Fruit fly (Drosophila melanogaster) whole organism, pupa: ENCODE measurements around the gene CG5541.
A peak's percentile ranks its signal among the peaks of the same experiment; 100 is the strongest.

Experiments used
- CG10348 ChIP-seq: fragments of 200-800 bp; sonication (Bioruptor generic); IDR thresholded peaks from 2 replicates; pipeline ENCODE4 v1.3.6; 2022; ENCODE audit warnings: missing biosample characterization, missing genetic modification characterization
- CG12605 ChIP-seq: fragments of 200-800 bp; sonication (Bioruptor generic); IDR thresholded peaks from 2 replicates; pipeline ENCODE4 v1.3.6; 2022; ENCODE audit warnings: missing biosample characterization, missing genetic modification characterization
- CG13204 ChIP-seq: fragments of 200-800 bp; sonication (Bioruptor generic); optimal IDR thresholded peaks from 2 replicates; lab custom pipeline; 2018; ENCODE audit warnings: missing biosample characterization, mild to moderate bottlenecking, missing genetic modification characterization, moderate library complexity
- CG14655 ChIP-seq: fragments of 200-800 bp; sonication (Bioruptor generic); optimal IDR thresholded peaks from 3 replicates; lab custom pipeline; 2017; ENCODE audit warnings: mild to moderate bottlenecking, missing biosample characterization, missing genetic modification reagents, missing genetic modification characterization
- CG15710 ChIP-seq: fragments of 200-800 bp; sonication (Bioruptor generic); optimal IDR thresholded peaks from 2 replicates; lab custom pipeline; 2018; ENCODE audit warnings: missing biosample characterization, mild to moderate bottlenecking, missing genetic modification characterization, moderate library complexity
- CG17806 ChIP-seq: fragments of 200-800 bp; sonication (Bioruptor generic); optimal IDR thresholded peaks from 2 replicates; lab custom pipeline; 2018; ENCODE audit warnings: missing biosample characterization, mild to moderate bottlenecking, missing genetic modification characterization, moderate library complexity
- CG32121 ChIP-seq: fragments of 200-800 bp; sonication (Bioruptor generic); IDR thresholded peaks from 2 replicates; pipeline ENCODE4 v1.3.6; 2022; ENCODE audit warnings: missing biosample characterization, missing genetic modification characterization
- CG34367 ChIP-seq: fragments of 200-800 bp; sonication (Bioruptor generic); optimal IDR thresholded peaks from 2 replicates; lab custom pipeline; 2018; ENCODE audit warnings: missing biosample characterization, mild to moderate bottlenecking, missing genetic modification characterization
- CG4496 ChIP-seq: fragments of 200-800 bp; sonication (Bioruptor generic); IDR thresholded peaks from 3 replicates; pipeline ENCODE4 v1.3.6; 2022; ENCODE audit warnings: missing biosample characterization, missing genetic modification characterization
- CG8159 ChIP-seq: fragments of 200-800 bp; sonication (Bioruptor generic); optimal IDR thresholded peaks from 3 replicates; lab custom pipeline; 2018; ENCODE audit warnings: missing biosample characterization, mild to moderate bottlenecking, missing genetic modification characterization, moderate library complexity
- CG8301 ChIP-seq: fragments of 200-800 bp; sonication (Bioruptor generic); optimal IDR thresholded peaks from 2 replicates; lab custom pipeline; 2018; ENCODE audit warnings: missing biosample characterization, mild to moderate bottlenecking, missing genetic modification characterization
- CG9948 ChIP-seq: fragments of 200-800 bp; sonication (Bioruptor generic); optimal IDR thresholded peaks from 2 replicates; lab custom pipeline; 2018; ENCODE audit warnings: missing biosample characterization, mild to moderate bottlenecking, missing genetic modification characterization, moderate library complexity
- D1 ChIP-seq: fragments of 200-800 bp; sonication (Bioruptor generic); optimal IDR thresholded peaks from 2 replicates; lab custom pipeline; 2018; ENCODE audit warnings: missing biosample characterization, mild to moderate bottlenecking, missing genetic modification characterization, moderate library complexity
- EcR ChIP-seq: fragments of 200-800 bp; sonication (Bioruptor generic); optimal IDR thresholded peaks from 3 replicates; lab custom pipeline; 2019; ENCODE audit warnings: missing biosample characterization, missing genetic modification characterization, mild to moderate bottlenecking, moderate library complexity, missing genetic modification reagents
- Ets98B ChIP-seq: fragments of 200-800 bp; sonication (Bioruptor generic); IDR thresholded peaks from 2 replicates; pipeline ENCODE4 v1.3.6; 2022; ENCODE audit warnings: missing biosample characterization, missing genetic modification characterization
- Pif1A ChIP-seq: fragments of 200-800 bp; sonication (Bioruptor generic); optimal IDR thresholded peaks from 3 replicates; lab custom pipeline; 2016; ENCODE audit warnings: missing biosample characterization, missing genetic modification characterization
- Pif1B ChIP-seq: fragments of 200-800 bp; sonication (Bioruptor generic); optimal IDR thresholded peaks from 3 replicates; lab custom pipeline; 2016; ENCODE audit warnings: missing biosample characterization, missing genetic modification characterization
- Snoo ChIP-seq: fragments of 200-800 bp; sonication (Bioruptor generic); optimal IDR thresholded peaks from 3 replicates; lab custom pipeline; 2017; ENCODE audit warnings: missing biosample characterization, mild to moderate bottlenecking, missing genetic modification characterization, inconsistent platforms
- fd96Ca ChIP-seq: fragments of 200-800 bp; sonication (Bioruptor generic); IDR thresholded peaks from 3 replicates; pipeline ENCODE4 v1.3.6; 2022; ENCODE audit warnings: missing biosample characterization, missing genetic modification characterization
- gl ChIP-seq: fragments of 200-800 bp; sonication (Bioruptor generic); optimal IDR thresholded peaks from 2 replicates; lab custom pipeline; 2018; ENCODE audit warnings: missing biosample characterization, mild to moderate bottlenecking, missing genetic modification characterization
- rn ChIP-seq: fragments of 200-800 bp; sonication (Bioruptor generic); IDR thresholded peaks from 2 replicates; pipeline ENCODE4 v1.3.6; 2022; ENCODE audit warnings: missing biosample characterization, missing genetic modification characterization

CG5541 gene

dm6 chrX:15070137-15070536 is 26.2 kb downstream of the CG5541 start:
- TF ChIP-seq EcR (GFP tag; lab: Kevin White, UChicago) (no peak), CG8301 (no peak)

dm6 chrX:15070811-15071479 is 27.0 kb downstream of the CG5541 start:
- TF ChIP-seq fd96Ca (GFP tag; lab: Robert Waterston, UW) (peak; percentile 29; the same call in 1 of the 3 replicates), CG14655 (GFP tag; lab: Kevin White, UChicago) (peak; percentile 11), CG8301 (peak; percentile 25), CG8159 (peak; percentile 37), CG34367 (tag; lab: Kevin White, UChicago) (peak; percentile 12), CG15710 (tag; lab: Kevin White, UChicago) (peak; percentile 29), gl (tag; lab: Kevin White, UChicago) (peak; percentile 23), CG13204 (GFP tag; lab: Kevin White, UChicago) (no peak), CG12605 (no peak), CG17806 (tag; lab: Kevin White, UChicago) (no peak), Pif1A (GFP tag; lab: Kevin White, UChicago) (peak; percentile 43), EcR (GFP tag; lab: Kevin White, UChicago) (peak; percentile 62), D1 (tag; lab: Kevin White, UChicago) (no peak), Ets98B (GFP tag; lab: Robert Waterston, UW) (peak; percentile 37; the same call in 1 of the 2 replicates), CG9948 (tag; lab: Kevin White, UChicago) (no peak), Snoo (tag; lab: Kevin White, UChicago) (peak; percentile 15), CG4496 (GFP tag; lab: Robert Waterston, UW) (no peak)

dm6 chrX:15074646-15075351 is 30.9 kb downstream of the CG5541 start:
- peak; percentile 62 for TF ChIP-seq CG17806 (tag; lab: Kevin White, UChicago)
- TF ChIP-seq rn (GFP tag; lab: Robert Waterston, UW): peak; percentile 67
- peak; percentile 90 for TF ChIP-seq Pif1A (GFP tag; lab: Kevin White, UChicago)
- peak; percentile 71 for TF ChIP-seq Snoo (tag; lab: Kevin White, UChicago)
- TF ChIP-seq CG12605: peak; percentile 69
- TF ChIP-seq Pif1B (GFP tag; lab: Kevin White, UChicago): peak; percentile 79
- TF ChIP-seq EcR (GFP tag; lab: Kevin White, UChicago): peak; percentile 51
- no peak; the same call in 1 of the 2 replicates for TF ChIP-seq CG10348 (GFP tag; lab: Robert Waterston, UW)
- TF ChIP-seq CG4496 (GFP tag; lab: Robert Waterston, UW): peak; percentile 91
- TF ChIP-seq CG9948 (tag; lab: Kevin White, UChicago): peak; percentile 74
- TF ChIP-seq Ets98B (GFP tag; lab: Robert Waterston, UW): peak; percentile 87
- TF ChIP-seq CG15710 (tag; lab: Kevin White, UChicago): peak; percentile 81
- peak; percentile 84 for TF ChIP-seq CG8159
- peak; percentile 88 for TF ChIP-seq gl (tag; lab: Kevin White, UChicago)
- peak; percentile 92 for TF ChIP-seq CG32121
- TF ChIP-seq fd96Ca (GFP tag; lab: Robert Waterston, UW): peak; percentile 91
- TF ChIP-seq CG13204 (GFP tag; lab: Kevin White, UChicago): peak; percentile 81
- peak; percentile 91 for TF ChIP-seq CG14655 (GFP tag; lab: Kevin White, UChicago)
- TF ChIP-seq D1 (tag; lab: Kevin White, UChicago): peak; percentile 61
- TF ChIP-seq CG34367 (tag; lab: Kevin White, UChicago): peak; percentile 82
- TF ChIP-seq CG8301: peak; percentile 88

dm6 chrX:15075485-15076037 is 31.6 kb downstream of the CG5541 start:
- no peak for TF ChIP-seq CG12605
- TF ChIP-seq Pif1B (GFP tag; lab: Kevin White, UChicago): no peak
- peak; percentile 76 for TF ChIP-seq EcR (GFP tag; lab: Kevin White, UChicago)

dm6 chrX:15076038-15076575 is 32.2 kb downstream of the CG5541 start, which contains the start of gene Lsd-2:
Gene Lsd-2, minus strand, starts transcription at chrX:15076220.
- TF ChIP-seq CG8301 (no peak), CG32121 (0 out of 2 replicates have a peak, but pooled peaks have one; percentile 18), fd96Ca (GFP tag; lab: Robert Waterston, UW) (peak; percentile 50; the same call in 1 of the 3 replicates), CG13204 (GFP tag; lab: Kevin White, UChicago) (peak; percentile 4), Pif1B (GFP tag; lab: Kevin White, UChicago) (peak; percentile 37), CG12605 (peak; percentile 50; the same call in 1 of the 2 replicates), D1 (tag; lab: Kevin White, UChicago) (no peak), rn (GFP tag; lab: Robert Waterston, UW) (no peak), gl (tag; lab: Kevin White, UChicago) (peak; percentile 31), CG15710 (tag; lab: Kevin White, UChicago) (peak; percentile 9), CG14655 (GFP tag; lab: Kevin White, UChicago) (peak; percentile 40), Snoo (tag; lab: Kevin White, UChicago) (peak; percentile 12), CG17806 (tag; lab: Kevin White, UChicago) (peak; percentile 10), CG8159 (peak; percentile 42), EcR (GFP tag; lab: Kevin White, UChicago) (no peak), CG10348 (GFP tag; lab: Robert Waterston, UW) (no peak), CG34367 (tag; lab: Kevin White, UChicago) (peak; percentile 30), Pif1A (GFP tag; lab: Kevin White, UChicago) (no peak), Ets98B (GFP tag; lab: Robert Waterston, UW) (peak; percentile 51), CG4496 (GFP tag; lab: Robert Waterston, UW) (peak; percentile 53; the same call in 2 of the 3 replicates), CG9948 (tag; lab: Kevin White, UChicago) (no peak)
